Fruit fly (Drosophila melanogaster): ENCODE measurements around the gene dpr8.
A peak's percentile ranks its signal among the peaks of the same experiment; 100 is the strongest.

dpr8 gene

DNA sequence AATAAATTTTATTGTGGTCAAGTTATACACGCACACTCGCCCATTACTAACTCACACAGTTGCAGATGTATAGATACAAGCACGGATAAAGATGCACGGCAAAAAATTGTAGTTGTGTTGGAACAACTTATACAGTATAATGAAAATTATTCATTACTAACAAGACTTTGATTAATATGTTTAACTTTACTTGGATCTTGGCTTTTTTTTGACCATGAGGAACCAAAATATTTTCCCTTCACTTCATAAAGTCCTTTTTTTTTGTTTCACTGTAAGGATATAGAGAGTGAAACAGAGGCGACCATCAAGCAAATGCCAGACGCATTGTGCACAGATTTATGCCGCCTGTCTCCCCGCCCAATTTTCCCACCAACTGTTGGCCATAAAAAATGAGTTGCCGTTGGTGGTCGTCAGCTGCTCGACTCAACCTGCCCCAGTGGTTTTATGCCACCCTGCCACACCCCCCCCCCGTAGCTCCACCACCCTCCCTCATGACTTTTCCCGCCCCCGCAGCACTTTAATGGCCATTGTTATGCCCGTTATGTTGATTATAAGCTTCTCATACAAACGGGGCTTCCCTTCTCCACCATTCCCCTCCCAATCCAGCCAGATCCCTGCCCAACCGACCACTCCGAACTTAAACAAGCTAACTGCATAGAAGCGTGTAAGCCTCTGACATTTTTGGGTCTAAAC, 9.6 kb downstream of the dpr8 start (continued):
- peak; percentile 45; the same call in 2 of the 3 replicates for TF ChIP-seq row (GFP tag; IDR thresholded peaks at IDR 0.05)
- no peak for TF ChIP-seq hb (GFP tag; IDR thresholded peaks at IDR 0.05; ENCODE audit: partially characterized antibody)
- no peak for TF ChIP-seq lov (optimal IDR thresholded peaks at IDR 0.05)
- TF ChIP-seq lov (GFP tag; IDR thresholded peaks at IDR 0.05), result no peak
- TF ChIP-seq CG6272 (GFP tag; IDR thresholded peaks at IDR 0.05), result no peak
- no peak for TF ChIP-seq luna (GFP tag; optimal IDR thresholded peaks at IDR 0.05)
- TF ChIP-seq CG18599 (GFP tag; optimal IDR thresholded peaks at IDR 0.05), result peak; percentile 38
- peak; percentile 10 for TF ChIP-seq CG13424 (tag; optimal IDR thresholded peaks at IDR 0.05)
- TF ChIP-seq unpg (GFP tag; optimal IDR thresholded peaks at IDR 0.05), result peak; percentile 12
- no peak for TF ChIP-seq CG8359 (GFP tag; optimal IDR thresholded peaks at IDR 0.05; ENCODE audit: borderline replicate concordance)
- peak; percentile 37 for TF ChIP-seq lab (GFP tag; optimal IDR thresholded peaks at IDR 0.05)
- no peak for TF ChIP-seq wek (GFP tag; optimal IDR thresholded peaks at IDR 0.05)
- no peak for TF ChIP-seq pita (GFP tag; optimal IDR thresholded peaks at IDR 0.05)
- no peak for TF ChIP-seq CG1602 (GFP tag; optimal IDR thresholded peaks at IDR 0.05)
- TF ChIP-seq lilli (GFP tag; optimal IDR thresholded peaks at IDR 0.05), result no peak
- no peak for TF ChIP-seq CG14860 (GFP tag; IDR thresholded peaks at IDR 0.05; ENCODE audit: partially characterized antibody)
- no peak for TF ChIP-seq dpn (GFP tag; optimal IDR thresholded peaks at IDR 0.05)
- no peak for TF ChIP-seq CG43689 (GFP tag; IDR thresholded peaks at IDR 0.05)
- TF ChIP-seq CG4617 (GFP tag; optimal IDR thresholded peaks at IDR 0.05; ENCODE audit: borderline replicate concordance), result no peak
- no peak for TF ChIP-seq CG18262 (tag; optimal IDR thresholded peaks at IDR 0.05)
- TF ChIP-seq CG7963 (GFP tag; IDR thresholded peaks at IDR 0.05; ENCODE audit: partially characterized antibody), result no peak
- TF ChIP-seq grn (GFP tag; optimal IDR thresholded peaks at IDR 0.05), result no peak
- TF ChIP-seq ATbp (GFP tag; optimal IDR thresholded peaks at IDR 0.05), result no peak
- TF ChIP-seq cato (GFP tag; optimal IDR thresholded peaks at IDR 0.05; ENCODE audit: borderline replicate concordance), result no peak
- no peak for TF ChIP-seq CG34376 (GFP tag; optimal IDR thresholded peaks at IDR 0.05)
- TF ChIP-seq inv (GFP tag; IDR thresholded peaks at IDR 0.05; ENCODE audit: partially characterized antibody), result no peak
- peak; percentile 39 for TF ChIP-seq Sox102F (GFP tag; optimal IDR thresholded peaks at IDR 0.05)
- TF ChIP-seq Hey (tag; optimal IDR thresholded peaks at IDR 0.05), result no peak
- TF ChIP-seq Jarid2 (GFP tag; optimal IDR thresholded peaks at IDR 0.05), result no peak
- no peak for TF ChIP-seq vvl (GFP tag; IDR thresholded peaks at IDR 0.05)
- no peak for TF ChIP-seq Oaz (GFP tag; IDR thresholded peaks at IDR 0.05)
- no peak for TF ChIP-seq stwl (tag; optimal IDR thresholded peaks at IDR 0.05)
- TF ChIP-seq mirr (GFP tag; optimal IDR thresholded peaks at IDR 0.05), result no peak
- TF ChIP-seq slou (GFP tag; optimal IDR thresholded peaks at IDR 0.05), result no peak
- 0 out of 3 replicates have a peak, but pooled peaks have one; percentile 23 for TF ChIP-seq dysf (GFP tag; IDR thresholded peaks at IDR 0.05)
- TF ChIP-seq CG12659 (GFP tag; optimal IDR thresholded peaks at IDR 0.05), result no peak
- no peak for TF ChIP-seq CG15696 (tag; optimal IDR thresholded peaks at IDR 0.05)
- no peak for TF ChIP-seq CG16815 (GFP tag; optimal IDR thresholded peaks at IDR 0.05)
- TF ChIP-seq fru (optimal IDR thresholded peaks at IDR 0.05), result no peak
- no peak for TF ChIP-seq cg (GFP tag; optimal IDR thresholded peaks at IDR 0.05)
- TF ChIP-seq Doc3 (GFP tag; IDR thresholded peaks at IDR 0.05; ENCODE audit: partially characterized antibody), result no peak
- no peak for TF ChIP-seq Hand (GFP tag; optimal IDR thresholded peaks at IDR 0.05)
- TF ChIP-seq gem (tag; optimal IDR thresholded peaks at IDR 0.05), result peak; percentile 44

Data from whole organism, embryonic.